Worm (Caenorhabditis elegans) whole organism, midembryonic: ENCODE data around the gene hpo-39.

Source experiments
- T22C8.4 ChIP-seq: fragments of 200-800 bp; sonication (Bioruptor generic); IDR thresholded peaks from 2 replicates; pipeline ENCODE4 v1.3.6; 2022; ENCODE audit warnings: missing genetic modification characterization, missing compliant biosample characterization
- cog-1 ChIP-seq: sonication (generic microtip); optimal IDR thresholded peaks from 2 replicates; lab custom pipeline; 2016; ENCODE audit warnings: missing genetic modification characterization, missing compliant biosample characterization
- flt-1 ChIP-seq: fragments of 200-800 bp; sonication (Bioruptor generic); IDR thresholded peaks from 2 replicates; pipeline ENCODE4 v1.3.6; 2022; ENCODE audit warnings: missing genetic modification characterization, missing compliant biosample characterization
- klf-2 ChIP-seq: fragments of 200-800 bp; sonication (Bioruptor generic); conservative IDR thresholded peaks from 2 replicates; pipeline ENCODE4 v1.3.6; 2022; ENCODE audit warnings: missing genetic modification reagents, missing genetic modification characterization, missing compliant biosample characterization
- med-1 ChIP-seq: sonication (generic microtip); optimal IDR thresholded peaks from 2 replicates; lab custom pipeline; 2017; ENCODE audit warnings: missing genetic modification characterization, mild to moderate bottlenecking, missing compliant biosample characterization, antibody characterized with exemption, missing genetic modification reagents; ENCODE audit not compliant: insufficient read depth
- ref-1 ChIP-seq: fragments of 200-800 bp; sonication (Bioruptor generic); conservative IDR thresholded peaks from 2 replicates; pipeline ENCODE4 v1.3.6; 2022; ENCODE audit warnings: missing genetic modification reagents, missing genetic modification characterization, missing compliant biosample characterization
- tab-1 ChIP-seq: fragments of 200-800 bp; sonication (Bioruptor generic); IDR thresholded peaks from 2 replicates; pipeline ENCODE4 v1.3.6; 2022; ENCODE audit warnings: missing genetic modification characterization, missing compliant biosample characterization
- ztf-23 ChIP-seq: fragments of 200-800 bp; sonication (Bioruptor generic); IDR thresholded peaks from 2 replicates; pipeline ENCODE4 v1.3.6; 2022; ENCODE audit warnings: missing genetic modification reagents, missing genetic modification characterization, missing compliant biosample characterization
- ztf-29 ChIP-seq: fragments of 200-800 bp; sonication (Bioruptor generic); IDR thresholded peaks from 2 replicates; pipeline ENCODE4 v1.3.6; 2022; ENCODE audit warnings: missing genetic modification reagents, missing genetic modification characterization, missing compliant biosample characterization

hpo-39 gene

DNA sequence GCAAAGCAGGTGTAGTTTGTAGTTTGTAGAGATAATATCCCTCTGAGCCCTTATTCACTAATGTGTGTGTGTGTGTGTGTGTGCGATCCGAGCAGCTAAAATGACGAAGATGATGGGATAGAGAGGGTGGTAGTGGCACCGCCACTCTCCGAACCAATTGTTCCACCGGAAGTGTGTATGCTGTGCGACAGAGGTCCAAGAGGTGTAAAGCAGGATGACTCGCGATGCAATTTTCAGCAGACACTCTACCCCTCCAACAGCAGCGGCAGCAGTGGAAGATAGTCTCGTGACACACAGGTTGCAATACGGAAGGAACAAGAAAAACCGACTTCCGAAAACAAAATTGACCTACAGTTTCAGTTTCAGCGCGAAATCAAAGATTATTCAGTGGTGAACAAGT, 49.9 kb downstream of the hpo-39 start:
- TF ChIP-seq cog-1 (no peak), ref-1 (GFP tag; lab: Robert Waterston, UW) (no peak)

DNA sequence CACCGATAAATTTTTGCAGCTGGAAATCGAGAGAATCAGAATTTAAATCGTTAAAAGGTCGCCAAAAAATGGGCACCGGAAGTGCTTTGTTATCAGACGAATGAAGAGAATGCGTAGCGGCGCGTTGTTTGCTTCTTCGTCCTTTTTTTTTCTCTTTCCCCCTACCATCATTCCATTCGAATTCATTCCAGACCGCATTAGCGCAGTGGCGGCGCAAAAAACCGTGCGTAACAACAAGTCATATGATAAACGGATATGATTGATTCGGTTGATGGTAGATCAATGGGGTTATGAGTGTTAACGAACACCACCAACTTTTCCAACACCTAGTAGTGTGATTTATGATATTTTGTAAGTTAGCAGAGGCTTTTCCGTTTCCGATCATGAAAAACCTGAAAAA, 50.4 kb downstream of the hpo-39 start:
- TF ChIP-seq ref-1 (GFP tag; lab: Robert Waterston, UW) (no peak), tab-1 (GFP tag; lab: Robert Waterston, UW) (no peak), med-1 (no peak), ztf-29 (GFP tag; lab: Robert Waterston, UW) (no peak), T22C8.4 (no peak), flt-1 (GFP tag; lab: Robert Waterston, UW) (no peak), cog-1 (no peak), klf-2 (GFP tag; lab: Robert Waterston, UW) (no peak), ztf-23 (GFP tag; lab: Robert Waterston, UW) (no peak)
